Worm (Caenorhabditis elegans): Measurements from ENCODE around the gene emc-6.

DNA sequence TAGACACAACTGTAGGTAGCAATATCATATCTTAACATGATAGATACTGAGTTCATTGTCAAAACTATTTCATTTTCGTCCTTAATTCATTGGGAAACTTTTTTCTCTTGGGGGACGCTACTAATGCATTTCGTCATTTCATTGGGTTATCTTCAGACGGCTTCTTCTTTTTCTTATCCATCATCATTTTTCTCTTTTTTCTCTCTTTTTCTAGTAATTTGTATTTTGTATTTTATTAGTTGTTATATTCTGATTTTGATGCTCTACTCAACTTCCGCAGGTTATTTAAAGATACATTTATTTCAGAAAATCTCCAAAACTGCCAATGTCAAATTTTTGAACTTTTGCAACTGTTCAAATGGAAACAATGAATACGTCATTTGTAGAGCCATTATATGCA, 34.0 kb upstream of the emc-6 start, which contains the start of gene npr-35:
- TF ChIP-seq nhr-237 (tag; optimal IDR thresholded peaks at IDR 0.05): no peak
- TF ChIP-seq ztf-4 (tag; optimal IDR thresholded peaks at IDR 0.05): no peak
- TF ChIP-seq fos-1 (tag; optimal IDR thresholded peaks at IDR 0.05): no peak
- TF ChIP-seq zag-1 (tag; optimal IDR thresholded peaks at IDR 0.05): no peak
- no peak for TF ChIP-seq gmeb-1 (tag; optimal IDR thresholded peaks at IDR 0.05)
